Worm (Caenorhabditis elegans): ENCODE measurements around the gene pygl-1.
"Not testable (repeated sequence)": the region's sequence is repeated elsewhere in the genome, so short reads cannot be mapped to it uniquely, and the experiment has no call there.

pygl-1 gene

ce11 chrV:3597052-3597451 lies 18.2 kb downstream of the pygl-1 start, which contains the start of gene srh-212:
Gene srh-212, minus strand, starts transcription at chrV:3597152.
- TF ChIP-seq unc-62 (GFP tag; optimal IDR thresholded peaks at IDR 0.05) = not testable (repeated sequence)

- no peak for TF ChIP-seq unc-62 (GFP tag; optimal IDR thresholded peaks at IDR 0.05)
Measured at ce11 chrV:3600570-3600969, 21.7 kb downstream of the pygl-1 start, which contains the start of gene T22F3.7. Gene T22F3.7, minus strand, starts transcription at chrV:3600670.

- no peak for TF ChIP-seq unc-62 (GFP tag; optimal IDR thresholded peaks at IDR 0.05)
Measured at ce11 chrV:3605325-3605724, 26.5 kb downstream of the pygl-1 start, which contains the start of gene T22F3.8. Gene T22F3.8, minus strand, starts transcription at chrV:3605425.

- TF ChIP-seq unc-62 (GFP tag; optimal IDR thresholded peaks at IDR 0.05) = no peak
Measured at ce11 chrV:3606391-3606790, 27.6 kb downstream of the pygl-1 start.

- TF ChIP-seq unc-62 (GFP tag; optimal IDR thresholded peaks at IDR 0.05) = no peak
Measured at ce11 chrV:3610709-3611108, 31.9 kb downstream of the pygl-1 start.

ce11 chrV:3611654-3612053 lies 32.8 kb downstream of the pygl-1 start, which contains the start of gene T22F3.10:
Gene T22F3.10, minus strand, starts transcription at chrV:3611754.
- no peak for TF ChIP-seq unc-62 (GFP tag; optimal IDR thresholded peaks at IDR 0.05)

ce11 chrV:3613042-3613441 lies 34.2 kb downstream of the pygl-1 start:
- TF ChIP-seq unc-62 (GFP tag; optimal IDR thresholded peaks at IDR 0.05) = no peak

- no peak for TF ChIP-seq unc-62 (GFP tag; optimal IDR thresholded peaks at IDR 0.05)
Measured at ce11 chrV:3614397-3614796, 35.6 kb downstream of the pygl-1 start, which contains the start of gene T22F3.11. Gene T22F3.11, minus strand, starts transcription at chrV:3614553.

ce11 chrV:3616844-3617243 lies 38.0 kb downstream of the pygl-1 start:
- TF ChIP-seq unc-62 (GFP tag; optimal IDR thresholded peaks at IDR 0.05) = no peak

- TF ChIP-seq unc-62 (GFP tag; optimal IDR thresholded peaks at IDR 0.05) = not testable (repeated sequence)
Measured at ce11 chrV:3620608-3621007, 41.8 kb downstream of the pygl-1 start, which contains the start of gene srx-93. Gene srx-93, minus strand, starts transcription at chrV:3620708.

- no peak for TF ChIP-seq unc-62 (GFP tag; optimal IDR thresholded peaks at IDR 0.05)
Measured at ce11 chrV:3626944-3627343, 48.1 kb downstream of the pygl-1 start, which contains the start of gene F59B1.4. Gene F59B1.4, minus strand, starts transcription at chrV:3627044.

- TF ChIP-seq unc-62 (GFP tag; optimal IDR thresholded peaks at IDR 0.05) = no peak
Measured at ce11 chrV:3631591-3631990, 52.8 kb downstream of the pygl-1 start, which contains the start of gene F59B1.6. Gene F59B1.6, minus strand, starts transcription at chrV:3631691.

- TF ChIP-seq unc-62 (GFP tag; optimal IDR thresholded peaks at IDR 0.05) = no peak
Measured at ce11 chrV:3632249-3633030, 53.6 kb downstream of the pygl-1 start.

- no peak for TF ChIP-seq unc-62 (GFP tag; optimal IDR thresholded peaks at IDR 0.05)
Measured at ce11 chrV:3633041-3633440, 54.2 kb downstream of the pygl-1 start, which contains the start of gene F59B1.2. Gene F59B1.2, plus strand, starts transcription at chrV:3633341.

ce11 chrV:3634293-3635016 lies 55.6 kb downstream of the pygl-1 start:
- TF ChIP-seq unc-62 (GFP tag; optimal IDR thresholded peaks at IDR 0.05) = no peak

Measured in whole organism, dauer.